Worm (Caenorhabditis elegans): Measurements from ENCODE around the gene srj-21.

srj-21 gene

DNA sequence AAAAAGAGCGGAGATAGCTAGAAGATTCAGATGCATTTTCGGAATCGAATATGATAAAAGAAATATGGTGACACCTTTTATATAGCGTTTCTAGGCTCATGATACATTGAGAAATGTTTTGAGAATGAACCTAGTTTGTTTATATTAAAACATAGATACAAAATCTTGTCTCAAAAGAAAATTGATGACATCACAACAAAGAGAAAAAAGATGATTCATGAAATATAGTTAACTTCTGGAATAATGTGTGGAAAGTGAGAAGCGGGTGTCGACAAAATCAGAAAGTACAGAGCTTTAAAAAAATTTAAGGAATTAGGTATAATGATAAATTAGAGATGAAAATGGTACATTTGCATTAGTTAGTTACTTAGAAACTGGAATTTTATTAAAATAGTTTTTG is 47.6 kb downstream of the srj-21 start, which contains the start of gene D1054.10:
D1054.10 (minus strand) TSS at position 101 of the 400 bp plus-strand sequence.
- TF ChIP-seq elt-1 (tag; optimal IDR thresholded peaks at IDR 0.05; ENCODE audit: borderline replicate concordance, insufficient read depth) (no peak), sptf-1 (tag; optimal IDR thresholded peaks at IDR 0.05) (no peak), ceh-39 (tag; optimal IDR thresholded peaks at IDR 0.05) (no peak), blmp-1 (tag; optimal IDR thresholded peaks at IDR 0.05) (no peak), elt-3 (tag; optimal IDR thresholded peaks at IDR 0.05) (no peak), ham-2 (GFP tag; optimal IDR thresholded peaks at IDR 0.05) (no peak), nhr-12 (tag; optimal IDR thresholded peaks at IDR 0.05) (no peak), mep-1 (tag; optimal IDR thresholded peaks at IDR 0.05) (no peak), nhr-28 (tag; optimal IDR thresholded peaks at IDR 0.05) (no peak), ztf-11 (tag; optimal IDR thresholded peaks at IDR 0.05) (no peak), M03D4.4 (tag; optimal IDR thresholded peaks at IDR 0.05) (no peak), flh-1 (GFP tag; optimal IDR thresholded peaks at IDR 0.05) (no peak), lin-32 (GFP tag; optimal IDR thresholded peaks at IDR 0.05) (no peak), lsy-2 (tag; optimal IDR thresholded peaks at IDR 0.05) (no peak), ceh-43 (GFP tag; optimal IDR thresholded peaks at IDR 0.05) (no peak)

DNA sequence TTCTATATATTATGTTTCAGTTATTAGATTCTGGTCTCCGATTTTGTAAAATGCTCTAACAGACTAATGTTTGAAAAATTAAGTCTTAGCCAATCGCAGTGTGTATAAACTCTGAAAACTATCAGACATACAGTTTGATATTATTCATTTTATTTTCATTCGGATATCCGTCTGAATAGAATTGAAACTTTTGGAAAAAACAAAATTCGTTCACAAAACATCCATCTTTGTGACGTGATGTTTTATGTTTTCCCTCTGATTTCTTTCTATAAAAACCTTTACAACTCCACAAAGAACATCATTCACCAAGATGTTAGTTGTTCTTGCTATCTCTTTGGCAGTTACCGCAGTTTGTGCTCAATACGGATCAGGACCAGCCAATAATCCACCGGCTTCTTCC is 48.4 kb downstream of the srj-21 start, which contains the start of gene ule-3:
ule-3 (plus strand) TSS at position 301 of the 400 bp plus-strand sequence.
- TF ChIP-seq flh-1 (GFP tag; optimal IDR thresholded peaks at IDR 0.05) (no peak), ceh-43 (GFP tag; optimal IDR thresholded peaks at IDR 0.05) (no peak), nhr-2 (tag; optimal IDR thresholded peaks at IDR 0.05) (no peak), drap-1 (GFP tag; optimal IDR thresholded peaks at IDR 0.05) (no peak), bed-3 (GFP tag; optimal IDR thresholded peaks at IDR 0.05) (no peak), elt-3 (tag; optimal IDR thresholded peaks at IDR 0.05) (no peak), pha-4 (tag; optimal IDR thresholded peaks at IDR 0.05) (no peak), cnd-1 (tag; optimal IDR thresholded peaks at IDR 0.05) (no peak), mls-2 (tag; optimal IDR thresholded peaks at IDR 0.05) (no peak)

ce11 chrV:10794463-10794862 is 49.3 kb downstream of the srj-21 start:
- no peak for TF ChIP-seq elt-3 (tag; optimal IDR thresholded peaks at IDR 0.05)
- no peak for TF ChIP-seq nhr-2 (tag; optimal IDR thresholded peaks at IDR 0.05)
- no peak for TF ChIP-seq tbx-8 (GFP tag; optimal IDR thresholded peaks at IDR 0.05)
- TF ChIP-seq ces-1 (GFP tag; optimal IDR thresholded peaks at IDR 0.05) = no peak
- TF ChIP-seq flh-1 (GFP tag; optimal IDR thresholded peaks at IDR 0.05) = no peak
- TF ChIP-seq unc-39 (tag; optimal IDR thresholded peaks at IDR 0.05) = no peak
- TF ChIP-seq blmp-1 (tag; optimal IDR thresholded peaks at IDR 0.05) = no peak
- no peak for TF ChIP-seq lsy-2 (tag; optimal IDR thresholded peaks at IDR 0.05)
- TF ChIP-seq hlh-1 (tag; optimal IDR thresholded peaks at IDR 0.05) = no peak
- TF ChIP-seq unc-62 (GFP tag; optimal IDR thresholded peaks at IDR 0.05) = no peak
- no peak for TF ChIP-seq cnd-1 (tag; optimal IDR thresholded peaks at IDR 0.05)

DNA sequence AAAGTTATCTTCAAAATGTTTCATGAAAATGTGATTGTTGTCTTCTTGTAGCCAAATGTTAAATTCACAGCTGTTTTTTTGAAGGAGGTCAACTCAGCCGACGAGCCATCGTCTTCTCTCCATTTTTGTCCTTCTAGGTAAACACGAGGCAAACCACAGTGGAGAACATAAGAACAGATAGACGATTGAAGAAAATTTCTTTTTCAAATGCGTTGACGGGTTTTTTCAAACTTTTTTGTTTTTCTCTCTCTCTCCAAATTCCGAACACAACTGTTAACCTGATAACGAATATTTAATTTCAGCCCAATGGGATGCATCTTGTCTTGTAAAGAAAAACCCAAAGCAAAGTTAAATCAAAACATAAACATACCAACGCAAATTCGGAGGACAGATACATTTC is 50.4 kb downstream of the srj-21 start, which contains the start of gene D1054.19:
D1054.19 (plus strand) TSS at position 301 of the 400 bp plus-strand sequence.
- TF ChIP-seq lin-13 (tag; optimal IDR thresholded peaks at IDR 0.05) (no peak), hlh-1 (tag; optimal IDR thresholded peaks at IDR 0.05) (no peak), mep-1 (tag; optimal IDR thresholded peaks at IDR 0.05) (no peak), zip-8 (tag; optimal IDR thresholded peaks at IDR 0.05) (no peak), nhr-76 (tag; optimal IDR thresholded peaks at IDR 0.05) (no peak), ceh-39 (tag; optimal IDR thresholded peaks at IDR 0.05) (no peak), ham-2 (GFP tag; optimal IDR thresholded peaks at IDR 0.05) (no peak), sem-2 (GFP tag; optimal IDR thresholded peaks at IDR 0.05) (no peak), pha-4 (tag; optimal IDR thresholded peaks at IDR 0.05) (no peak), ces-1 (GFP tag; optimal IDR thresholded peaks at IDR 0.05) (no peak), nhr-237 (tag; optimal IDR thresholded peaks at IDR 0.05) (no peak), flh-1 (GFP tag; optimal IDR thresholded peaks at IDR 0.05) (no peak), nhr-28 (tag; optimal IDR thresholded peaks at IDR 0.05) (no peak)
